Worm (Caenorhabditis elegans) whole organism, L2 larva: Measurements from ENCODE around the gene F56C3.7.

Source experiments
- C34F6.9 ChIP-seq: fragments of 150-350 bp; optimal IDR thresholded peaks from 2 replicates; lab custom pipeline; 2014; ENCODE audit warnings: missing biosample characterization, missing genetic modification characterization
- F13H6.1 ChIP-seq: sonication (generic microtip); optimal IDR thresholded peaks from 2 replicates; lab custom pipeline; 2016; ENCODE audit warnings: missing genetic modification characterization, missing compliant biosample characterization
- R02D3.7 ChIP-seq: fragments of 150-350 bp; optimal IDR thresholded peaks from 2 replicates; lab custom pipeline; 2014; ENCODE audit warnings: missing biosample characterization, missing genetic modification characterization
- Y55F3AM.14 ChIP-seq: fragments of 200-800 bp; sonication (Bioruptor generic); optimal IDR thresholded peaks from 2 replicates; lab custom pipeline; 2018; ENCODE audit warnings: mild to moderate bottlenecking, missing genetic modification characterization, missing compliant biosample characterization
- ZK546.5 ChIP-seq: sonication (generic microtip); optimal IDR thresholded peaks from 2 replicates; lab custom pipeline; 2017; ENCODE audit warnings: missing biosample characterization, missing genetic modification characterization
- alr-1 ChIP-seq: fragments of 150-350 bp; optimal IDR thresholded peaks from 2 replicates; lab custom pipeline; 2014; ENCODE audit warnings: missing biosample characterization, missing genetic modification characterization
- aly-2 ChIP-seq: fragments of 150-350 bp; optimal IDR thresholded peaks from 2 replicates; lab custom pipeline; 2014; ENCODE audit warnings: missing biosample characterization, missing genetic modification characterization
- ama-1 ChIP-seq: fragments of 150-350 bp; optimal IDR thresholded peaks from 2 replicates; lab custom pipeline; 2018; ENCODE audit warnings: inconsistent platforms
- blmp-1 ChIP-seq: sonication (generic microtip); optimal IDR thresholded peaks from 2 replicates; lab custom pipeline; 2017; ENCODE audit warnings: missing genetic modification characterization, mild to moderate bottlenecking, missing compliant biosample characterization, antibody characterized with exemption, moderate library complexity; ENCODE audit not compliant: insufficient read depth
- ceh-16 ChIP-seq: fragments of 150-350 bp; optimal IDR thresholded peaks from 2 replicates; lab custom pipeline; 2014; ENCODE audit warnings: missing biosample characterization, missing genetic modification characterization
- ceh-82 ChIP-seq: fragments of 150-350 bp; optimal IDR thresholded peaks from 2 replicates; lab custom pipeline; 2014; ENCODE audit warnings: missing biosample characterization, missing genetic modification characterization
- crh-2 ChIP-seq: sonication (generic microtip); optimal IDR thresholded peaks from 2 replicates; lab custom pipeline; 2017; ENCODE audit warnings: missing biosample characterization, missing genetic modification characterization
- dmd-4 ChIP-seq: sonication (generic microtip); optimal IDR thresholded peaks from 2 replicates; lab custom pipeline; 2017; ENCODE audit warnings: missing biosample characterization, missing genetic modification characterization
- egl-27 ChIP-seq: sonication (generic microtip); optimal IDR thresholded peaks from 3 replicates; lab custom pipeline; 2017; ENCODE audit warnings: missing biosample characterization, missing genetic modification reagents, missing genetic modification characterization
- elt-1 ChIP-seq: fragments of 150-350 bp; optimal IDR thresholded peaks from 2 replicates; lab custom pipeline; 2014; ENCODE audit warnings: missing biosample characterization, missing genetic modification characterization
- elt-3 ChIP-seq: sonication (generic microtip); optimal IDR thresholded peaks from 2 replicates; lab custom pipeline; 2017; ENCODE audit warnings: missing biosample characterization, missing genetic modification characterization
- fos-1 ChIP-seq: fragments of 150-350 bp; optimal IDR thresholded peaks from 2 replicates; lab custom pipeline; 2014; ENCODE audit warnings: missing biosample characterization, missing genetic modification characterization
- gmeb-1 ChIP-seq: fragments of 150-350 bp; optimal IDR thresholded peaks from 2 replicates; lab custom pipeline; 2014; ENCODE audit warnings: missing biosample characterization, missing genetic modification characterization
- lin-11 ChIP-seq: fragments of 150-350 bp; sonication (generic microtip); optimal IDR thresholded peaks from 2 replicates; lab custom pipeline; 2014; ENCODE audit warnings: missing biosample characterization, missing genetic modification characterization, inconsistent platforms, mixed read lengths
- lin-13 ChIP-seq: fragments of 150-350 bp; optimal IDR thresholded peaks from 2 replicates; lab custom pipeline; 2014; ENCODE audit warnings: missing biosample characterization, missing genetic modification reagents, missing genetic modification characterization
- lin-39 ChIP-seq: fragments of 150-350 bp; optimal IDR thresholded peaks from 2 replicates; lab custom pipeline; 2014; ENCODE audit warnings: missing biosample characterization, missing genetic modification reagents, missing genetic modification characterization
- lsy-2 ChIP-seq, 2 experiments: fragments of 150-350 bp in 1 of 2; sonication (generic microtip) in 1 of 2; optimal IDR thresholded peaks; 2 replicates each; lab custom pipeline; 2014 to 2017; ENCODE audit warnings: missing biosample characterization in 2 of 2, missing genetic modification characterization in 2 of 2
- mab-5 ChIP-seq: fragments of 150-350 bp; optimal IDR thresholded peaks from 2 replicates; lab custom pipeline; 2014; ENCODE audit warnings: missing biosample characterization, missing genetic modification characterization
- mbf-1 ChIP-seq: sonication (generic microtip); optimal IDR thresholded peaks from 2 replicates; lab custom pipeline; 2017; ENCODE audit warnings: missing biosample characterization, missing genetic modification characterization
- mdl-1 ChIP-seq, 2 experiments: fragments of 150-350 bp in 1 of 2; sonication (generic microtip) in 1 of 2; optimal IDR thresholded peaks; 2 replicates each; lab custom pipeline; 2017; ENCODE audit warnings: missing biosample characterization in 2 of 2, missing genetic modification characterization in 2 of 2
- nhr-10 ChIP-seq: sonication (generic microtip); optimal IDR thresholded peaks from 2 replicates; lab custom pipeline; 2017; ENCODE audit warnings: missing biosample characterization, missing genetic modification characterization
- nhr-11 ChIP-seq: fragments of 150-350 bp; optimal IDR thresholded peaks from 2 replicates; lab custom pipeline; 2014; ENCODE audit warnings: missing biosample characterization, missing genetic modification characterization
- nhr-12 ChIP-seq: fragments of 150-350 bp; optimal IDR thresholded peaks from 2 replicates; lab custom pipeline; 2014; ENCODE audit warnings: missing biosample characterization, missing genetic modification characterization
- nhr-129 ChIP-seq: fragments of 150-350 bp; optimal IDR thresholded peaks from 2 replicates; lab custom pipeline; 2014; ENCODE audit warnings: missing biosample characterization, missing genetic modification characterization
- nhr-21 ChIP-seq: fragments of 150-350 bp; optimal IDR thresholded peaks from 2 replicates; lab custom pipeline; 2014; ENCODE audit warnings: missing biosample characterization, missing genetic modification characterization
- nhr-23 ChIP-seq: fragments of 150-350 bp; optimal IDR thresholded peaks from 2 replicates; lab custom pipeline; 2014; ENCODE audit warnings: missing biosample characterization, missing genetic modification reagents, missing genetic modification characterization
- nhr-237 ChIP-seq: fragments of 150-350 bp; optimal IDR thresholded peaks from 2 replicates; lab custom pipeline; 2014; ENCODE audit warnings: missing biosample characterization, missing genetic modification characterization
- nhr-25 ChIP-seq: fragments of 150-350 bp; sonication (generic microtip); optimal IDR thresholded peaks from 3 replicates; lab custom pipeline; 2014; ENCODE audit warnings: missing biosample characterization, missing genetic modification characterization
- nhr-6 ChIP-seq: fragments of 150-350 bp; optimal IDR thresholded peaks from 2 replicates; lab custom pipeline; 2014; ENCODE audit warnings: missing biosample characterization, missing genetic modification characterization
- nhr-77 ChIP-seq: fragments of 150-350 bp; optimal IDR thresholded peaks from 2 replicates; lab custom pipeline; 2014; ENCODE audit warnings: missing biosample characterization, missing genetic modification characterization
- peb-1 ChIP-seq: fragments of 150-350 bp; optimal IDR thresholded peaks from 2 replicates; lab custom pipeline; 2014; ENCODE audit warnings: missing biosample characterization, missing genetic modification characterization
- sem-4 ChIP-seq: fragments of 150-350 bp; optimal IDR thresholded peaks from 2 replicates; lab custom pipeline; 2014; ENCODE audit warnings: missing biosample characterization, missing genetic modification reagents, missing genetic modification characterization
- skn-1 ChIP-seq: sonication (generic microtip); optimal IDR thresholded peaks from 2 replicates; lab custom pipeline; 2017; ENCODE audit warnings: missing biosample characterization, missing genetic modification characterization
- sma-3 ChIP-seq: sonication (generic microtip); optimal IDR thresholded peaks from 2 replicates; lab custom pipeline; 2016; ENCODE audit warnings: missing genetic modification reagents, missing genetic modification characterization, missing compliant biosample characterization
- sma-9 ChIP-seq, 2 experiments: fragments of 150-350 bp in 1 of 2; sonication (generic microtip) in 1 of 2; optimal IDR thresholded peaks; 2 replicates each; lab custom pipeline; 2014 to 2016; ENCODE audit warnings: missing genetic modification characterization in 2 of 2, mild to moderate bottlenecking in 1 of 2, missing biosample characterization in 1 of 2, missing compliant biosample characterization in 1 of 2, missing genetic modification reagents in 1 of 2, moderate library complexity in 1 of 2
- snpc-4 ChIP-seq: fragments of 150-350 bp; optimal IDR thresholded peaks from 2 replicates; lab custom pipeline; 2014; ENCODE audit warnings: missing biosample characterization, missing genetic modification characterization
- unc-39 ChIP-seq: fragments of 150-350 bp; optimal IDR thresholded peaks from 2 replicates; lab custom pipeline; 2014; ENCODE audit warnings: missing biosample characterization, missing genetic modification characterization
- unc-55 ChIP-seq: fragments of 150-350 bp; sonication (generic microtip); optimal IDR thresholded peaks from 3 replicates; lab custom pipeline; 2014; ENCODE audit warnings: missing biosample characterization, missing genetic modification reagents, missing genetic modification characterization
- unc-62 ChIP-seq: fragments of 150-350 bp; optimal IDR thresholded peaks from 2 replicates; lab custom pipeline; 2014; ENCODE audit warnings: missing biosample characterization, missing genetic modification reagents, missing genetic modification characterization
- zag-1 ChIP-seq: fragments of 150-350 bp; optimal IDR thresholded peaks from 2 replicates; lab custom pipeline; 2014; ENCODE audit warnings: missing biosample characterization, missing genetic modification characterization
- ztf-1 ChIP-seq: fragments of 200-800 bp; sonication (Bioruptor generic); conservative IDR thresholded peaks from 2 replicates; pipeline ENCODE4 v1.3.6; 2022; ENCODE audit warnings: missing genetic modification characterization, missing compliant biosample characterization
- ztf-11 ChIP-seq: sonication (generic microtip); optimal IDR thresholded peaks from 2 replicates; lab custom pipeline; 2017; ENCODE audit warnings: missing biosample characterization, missing genetic modification characterization
- ztf-4 ChIP-seq: fragments of 150-350 bp; optimal IDR thresholded peaks from 2 replicates; lab custom pipeline; 2014; ENCODE audit warnings: missing biosample characterization, missing genetic modification characterization

Gene F56C3.7

DNA sequence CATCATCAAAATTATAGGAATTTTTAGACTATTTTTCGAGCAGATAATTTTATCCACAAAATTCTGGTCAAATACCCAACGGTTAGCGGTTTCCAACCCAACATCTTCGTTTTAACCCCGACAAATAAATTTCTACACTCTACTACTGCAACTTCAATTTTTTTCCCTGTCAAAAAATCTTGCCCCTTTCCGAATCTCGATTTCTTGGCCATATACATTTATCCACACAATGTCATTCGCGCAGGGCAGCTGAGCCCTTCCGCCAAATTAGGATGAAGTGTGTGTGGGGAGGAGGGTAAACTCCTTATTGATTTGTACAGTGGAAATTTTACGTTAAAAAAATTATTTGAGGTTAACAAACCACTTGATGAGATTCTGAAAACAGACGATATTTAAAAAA lies 25.8 kb downstream of the F56C3.7 start (continued):
- TF ChIP-seq F13H6.1 (tag; lab: Kevin White, UChicago) (peak; percentile 94), nhr-12 (tag; lab: Kevin White, UChicago) (peak; percentile 55), mbf-1 (tag; lab: Kevin White, UChicago) (peak; percentile 65), elt-3 (no peak), ZK546.5 (peak; percentile 65), dmd-4 (peak; percentile 72), sem-4 (tag; lab: Kevin White, UChicago) (peak; percentile 96)
- TF ChIP-seq, all 48 proteins: peak for 41

DNA sequence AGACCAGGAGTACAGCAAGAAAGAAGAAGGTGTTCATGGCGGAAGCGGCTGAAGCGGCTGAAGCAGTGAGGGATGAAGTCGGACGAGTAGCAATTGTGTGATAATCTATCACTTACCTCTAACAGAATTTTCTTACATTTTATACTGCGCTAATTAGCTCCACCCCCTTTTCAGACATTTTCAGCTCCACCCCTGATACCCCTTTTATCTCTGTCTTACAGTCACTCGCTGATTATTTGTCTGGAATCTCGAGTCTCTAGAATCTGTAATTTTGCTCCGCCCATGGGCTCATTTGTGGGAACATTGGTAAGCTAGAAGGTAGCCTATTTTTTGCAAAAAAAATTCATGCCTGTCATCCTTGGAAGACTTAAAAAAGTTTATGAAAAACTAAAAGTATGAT lies 26.3 kb downstream of the F56C3.7 start, which contains the start of gene ins-39:
Gene ins-39, minus strand, starts transcription at position 101 of the 400 bp plus-strand sequence.
- TF ChIP-seq mbf-1 (tag; lab: Kevin White, UChicago) (no peak), dmd-4 (no peak)

DNA sequence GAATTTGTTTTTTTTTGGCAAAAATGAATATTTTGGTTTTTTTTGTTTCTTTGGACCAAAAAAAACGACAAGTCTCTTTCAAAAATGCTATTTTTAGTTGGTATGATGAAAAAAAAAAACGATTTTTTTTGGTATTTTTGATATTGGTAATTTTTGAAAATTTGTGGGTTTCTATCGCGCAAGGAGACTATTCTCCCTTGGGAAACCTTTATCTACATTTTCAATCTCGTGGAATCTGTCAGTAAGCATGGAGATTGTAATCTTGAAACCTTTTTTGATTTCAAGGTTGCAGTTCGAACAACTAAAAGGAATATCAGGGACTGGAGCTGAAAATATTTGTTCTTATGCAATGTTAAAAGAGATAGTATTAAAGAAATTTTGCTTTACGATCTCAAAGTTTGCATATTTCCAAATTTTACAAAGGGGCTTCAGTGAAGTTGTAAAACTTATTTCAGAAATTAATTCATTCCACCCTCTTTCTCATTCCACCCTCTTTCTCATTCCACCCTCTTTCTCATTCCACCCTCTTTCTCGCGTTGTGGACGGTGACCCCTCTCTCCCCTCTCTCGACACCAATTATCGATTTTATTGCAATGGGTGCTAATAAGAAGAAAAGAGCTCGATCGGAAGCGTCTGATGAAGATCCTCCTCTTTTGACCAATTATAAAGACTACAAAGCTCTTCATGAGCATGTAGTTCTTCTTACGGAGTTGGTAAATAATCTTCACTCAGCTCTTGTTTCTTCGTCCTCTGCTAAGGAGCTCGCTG lies 31.5 kb downstream of the F56C3.7 start:
- no peak for TF ChIP-seq ama-1
- TF ChIP-seq ZK546.5, result no peak
- peak; percentile 22 to 37 for TF ChIP-seq lsy-2 (tag; optimal IDR thresholded peaks at IDR 0.05; lab: Kevin White, UChicago)
- TF ChIP-seq lin-13, result peak; percentile 17
- no peak for TF ChIP-seq nhr-6 (tag; lab: Kevin White, UChicago)
- no peak for TF ChIP-seq ceh-16
- no peak for TF ChIP-seq skn-1 (tag; lab: Kevin White, UChicago)
- peak; percentile 38 for TF ChIP-seq C34F6.9
- TF ChIP-seq fos-1, result no peak
- TF ChIP-seq R02D3.7, result no peak
- TF ChIP-seq nhr-21 (tag; lab: Kevin White, UChicago), result no peak
- no peak for TF ChIP-seq nhr-237 (tag; lab: Kevin White, UChicago)
- no peak for TF ChIP-seq sma-9 (GFP tag; optimal IDR thresholded peaks at IDR 0.05; lab: Kevin White, UChicago)
- no peak for TF ChIP-seq sma-9 (tag; optimal IDR thresholded peaks at IDR 0.05; lab: Kevin White, UChicago)
- TF ChIP-seq lin-39 (tag; lab: Kevin White, UChicago), result no peak
- no peak for TF ChIP-seq ztf-4 (tag; lab: Kevin White, UChicago)
- peak; percentile 15 for TF ChIP-seq unc-55 (GFP tag; lab: Kevin White, UChicago)
- TF ChIP-seq dmd-4, result no peak
- TF ChIP-seq elt-1, result no peak
- TF ChIP-seq nhr-12 (tag; lab: Kevin White, UChicago), result no peak
- no peak for TF ChIP-seq aly-2
- no peak for TF ChIP-seq blmp-1 (tag; lab: Kevin White, UChicago)
- TF ChIP-seq gmeb-1 (tag; lab: Kevin White, UChicago), result peak; percentile 27
- TF ChIP-seq mbf-1 (tag; lab: Kevin White, UChicago), result no peak
- TF ChIP-seq zag-1 (tag; lab: Kevin White, UChicago), result no peak
- no peak for TF ChIP-seq mdl-1 (tag; optimal IDR thresholded peaks at IDR 0.05; lab: Kevin White, UChicago)
- TF ChIP-seq alr-1 (tag; lab: Kevin White, UChicago), result no peak
- peak; percentile 13 for TF ChIP-seq sma-3
- peak; percentile 17 for TF ChIP-seq nhr-129
- no peak for TF ChIP-seq mab-5 (tag; lab: Kevin White, UChicago)
- TF ChIP-seq unc-62 (GFP tag; lab: Kevin White, UChicago), result no peak
- peak; percentile 21 for TF ChIP-seq F13H6.1 (tag; lab: Kevin White, UChicago)
- no peak for TF ChIP-seq nhr-23 (tag; lab: Kevin White, UChicago)
- TF ChIP-seq egl-27 (tag; lab: Kevin White, UChicago), result no peak
- no peak for TF ChIP-seq nhr-77 (tag; lab: Kevin White, UChicago)
- no peak for TF ChIP-seq nhr-10 (tag; lab: Kevin White, UChicago)
- no peak for TF ChIP-seq unc-39
- TF ChIP-seq elt-3, result no peak
- no peak for TF ChIP-seq nhr-11 (tag; lab: Kevin White, UChicago)
- no peak for TF ChIP-seq ztf-1
- TF ChIP-seq Y55F3AM.14 (GFP tag; lab: Kevin White, UChicago), result no peak
- TF ChIP-seq crh-2 (tag; lab: Kevin White, UChicago), result peak; percentile 46
- TF ChIP-seq ceh-82, result no peak
- no peak for TF ChIP-seq ztf-11 (tag; lab: Kevin White, UChicago)
- no peak for TF ChIP-seq snpc-4
- no peak for TF ChIP-seq sem-4 (tag; lab: Kevin White, UChicago)
- no peak for TF ChIP-seq lin-11 (tag; lab: Kevin White, UChicago)
- TF ChIP-seq nhr-25, result peak; percentile 29
- no peak for TF ChIP-seq peb-1 (tag; lab: Kevin White, UChicago)
- TF ChIP-seq, all 48 proteins: peak for 10
